Fruit fly (Drosophila melanogaster) whole organism, pupa: Measurements from ENCODE around the gene peg.

Experiments used
- CG15710 ChIP-seq: fragments of 200-800 bp; sonication (Bioruptor generic); optimal IDR thresholded peaks from 2 replicates; lab custom pipeline; 2018; ENCODE audit warnings: missing biosample characterization, mild to moderate bottlenecking, missing genetic modification characterization, moderate library complexity
- CG34367 ChIP-seq: fragments of 200-800 bp; sonication (Bioruptor generic); optimal IDR thresholded peaks from 2 replicates; lab custom pipeline; 2018; ENCODE audit warnings: missing biosample characterization, mild to moderate bottlenecking, missing genetic modification characterization
- CG4496 ChIP-seq: fragments of 200-800 bp; sonication (Bioruptor generic); IDR thresholded peaks from 3 replicates; pipeline ENCODE4 v1.3.6; 2022; ENCODE audit warnings: missing biosample characterization, missing genetic modification characterization
- CG8159 ChIP-seq: fragments of 200-800 bp; sonication (Bioruptor generic); optimal IDR thresholded peaks from 3 replicates; lab custom pipeline; 2018; ENCODE audit warnings: missing biosample characterization, mild to moderate bottlenecking, missing genetic modification characterization, moderate library complexity
- CG8301 ChIP-seq: fragments of 200-800 bp; sonication (Bioruptor generic); optimal IDR thresholded peaks from 2 replicates; lab custom pipeline; 2018; ENCODE audit warnings: missing biosample characterization, mild to moderate bottlenecking, missing genetic modification characterization
- CG9948 ChIP-seq: fragments of 200-800 bp; sonication (Bioruptor generic); optimal IDR thresholded peaks from 2 replicates; lab custom pipeline; 2018; ENCODE audit warnings: missing biosample characterization, mild to moderate bottlenecking, missing genetic modification characterization, moderate library complexity
- EcR ChIP-seq: fragments of 200-800 bp; sonication (Bioruptor generic); optimal IDR thresholded peaks from 3 replicates; lab custom pipeline; 2019; ENCODE audit warnings: missing biosample characterization, missing genetic modification characterization, mild to moderate bottlenecking, moderate library complexity, missing genetic modification reagents
- Ets98B ChIP-seq: fragments of 200-800 bp; sonication (Bioruptor generic); IDR thresholded peaks from 2 replicates; pipeline ENCODE4 v1.3.6; 2022; ENCODE audit warnings: missing biosample characterization, missing genetic modification characterization
- Pif1A ChIP-seq: fragments of 200-800 bp; sonication (Bioruptor generic); optimal IDR thresholded peaks from 3 replicates; lab custom pipeline; 2016; ENCODE audit warnings: missing biosample characterization, missing genetic modification characterization
- Snoo ChIP-seq: fragments of 200-800 bp; sonication (Bioruptor generic); optimal IDR thresholded peaks from 3 replicates; lab custom pipeline; 2017; ENCODE audit warnings: missing biosample characterization, mild to moderate bottlenecking, missing genetic modification characterization, inconsistent platforms
- fd96Ca ChIP-seq: fragments of 200-800 bp; sonication (Bioruptor generic); IDR thresholded peaks from 3 replicates; pipeline ENCODE4 v1.3.6; 2022; ENCODE audit warnings: missing biosample characterization, missing genetic modification characterization
- gl ChIP-seq: fragments of 200-800 bp; sonication (Bioruptor generic); optimal IDR thresholded peaks from 2 replicates; lab custom pipeline; 2018; ENCODE audit warnings: missing biosample characterization, mild to moderate bottlenecking, missing genetic modification characterization
- rn ChIP-seq: fragments of 200-800 bp; sonication (Bioruptor generic); IDR thresholded peaks from 2 replicates; pipeline ENCODE4 v1.3.6; 2022; ENCODE audit warnings: missing biosample characterization, missing genetic modification characterization

dm6 chr3R:21045742-21046141 lies 21.8 kb upstream of the peg start, which contains the start of gene CG31189:
- TF ChIP-seq CG4496: no peak
- no peak for TF ChIP-seq EcR
- TF ChIP-seq Ets98B (GFP tag; lab: Robert Waterston, UW): no peak
- TF ChIP-seq CG34367 (tag; lab: Kevin White, UChicago): no peak
- no peak for TF ChIP-seq Pif1A (GFP tag; lab: Kevin White, UChicago)
- no peak for TF ChIP-seq CG8159
- TF ChIP-seq gl (tag; lab: Kevin White, UChicago): no peak
- no peak for TF ChIP-seq rn (GFP tag; lab: Robert Waterston, UW)
- no peak for TF ChIP-seq CG9948 (tag; lab: Kevin White, UChicago)
- TF ChIP-seq CG8301 (tag; lab: Kevin White, UChicago): no peak
- TF ChIP-seq fd96Ca (GFP tag; lab: Robert Waterston, UW): no peak
- no peak for TF ChIP-seq Snoo
- TF ChIP-seq CG15710 (tag; lab: Kevin White, UChicago): no peak
